Worm (Caenorhabditis elegans): ENCODE measurements around the gene C16D9.3.
A peak's percentile ranks its signal among the peaks of the same experiment; 100 is the strongest.

C16D9.3 gene

ce11 chrV:8203085-8203643 lies 36.7 kb downstream of the C16D9.3 start, which contains the start of gene cest-17 (continued):
- no peak for TF ChIP-seq nhr-25 (tag; optimal IDR thresholded peaks at IDR 0.05; ENCODE audit: borderline replicate concordance, insufficient read depth)
- no peak for TF ChIP-seq madf-5 (GFP tag; IDR thresholded peaks at IDR 0.05)
- no peak for TF ChIP-seq tra-1 (GFP tag; IDR thresholded peaks at IDR 0.05)
- no peak for TF ChIP-seq hif-1 (tag; optimal IDR thresholded peaks at IDR 0.05)
- no peak for TF ChIP-seq dmd-8 (GFP tag; IDR thresholded peaks at IDR 0.05)
- TF ChIP-seq mes-2 (tag; optimal IDR thresholded peaks at IDR 0.05; ENCODE audit: poor library complexity, severe bottlenecking): peak; percentile 11
- no peak for TF ChIP-seq nhr-42 (GFP tag; IDR thresholded peaks at IDR 0.05)
- no peak for TF ChIP-seq zfp-3 (GFP tag; conservative IDR thresholded peaks at IDR 0.05)
- peak in 1 of 2 experiments; percentile 57 for TF ChIP-seq unc-62 (GFP tag; optimal IDR thresholded peaks at IDR 0.05 in 1 of 2)
- TF ChIP-seq unc-62 (tag; optimal IDR thresholded peaks at IDR 0.05): no peak
- peak; percentile 37 for TF ChIP-seq nhr-6 (tag; optimal IDR thresholded peaks at IDR 0.05)
- no peak for TF ChIP-seq pha-4 (GFP tag; IDR thresholded peaks at IDR 0.05)
- TF ChIP-seq pha-4 (tag; optimal IDR thresholded peaks at IDR 0.05): no peak
- no peak for TF ChIP-seq lin-29 (GFP tag; IDR thresholded peaks at IDR 0.05)
- TF ChIP-seq nhr-28 (tag; optimal IDR thresholded peaks at IDR 0.05): peak; percentile 28
- no peak for TF ChIP-seq ztf-11 (tag; optimal IDR thresholded peaks at IDR 0.05)
- TF ChIP-seq lin-1 (GFP tag; IDR thresholded peaks at IDR 0.05): no peak
- TF ChIP-seq cey-2 (tag; optimal IDR thresholded peaks at IDR 0.05; ENCODE audit: borderline replicate concordance, insufficient read depth): no peak
- no peak for TF ChIP-seq Y48G9A.11 (GFP tag; IDR thresholded peaks at IDR 0.05)
- no peak for TF ChIP-seq mdt-29 (GFP tag; IDR thresholded peaks at IDR 0.05)
- no peak for TF ChIP-seq zag-1 (tag; optimal IDR thresholded peaks at IDR 0.05)
- peak; percentile 36 for TF ChIP-seq dve-1 (tag; optimal IDR thresholded peaks at IDR 0.05; ENCODE audit: insufficient read depth)
- no peak for TF ChIP-seq F44E2.7 (GFP tag; IDR thresholded peaks at IDR 0.05)
- no peak for TF ChIP-seq fos-1 (tag; optimal IDR thresholded peaks at IDR 0.05)
- TF ChIP-seq aly-2 (tag; optimal IDR thresholded peaks at IDR 0.05): no peak
- TF ChIP-seq zfp-2 (tag; optimal IDR thresholded peaks at IDR 0.05): no peak

ce11 chrV:8201229-8201858 lies 38.5 kb downstream of the C16D9.3 start, which contains the start of gene cri-2:
Gene cri-2 (plus strand): TSS chrV:8201808.
- no peak for TF ChIP-seq ceh-28 (tag; optimal IDR thresholded peaks at IDR 0.05)
- TF ChIP-seq zfp-2 (tag; optimal IDR thresholded peaks at IDR 0.05): no peak
- TF ChIP-seq lin-15B (tag; optimal IDR thresholded peaks at IDR 0.05): no peak
- no peak for TF ChIP-seq zip-2 (tag; optimal IDR thresholded peaks at IDR 0.05)
- no peak for TF ChIP-seq nhr-11 (tag; optimal IDR thresholded peaks at IDR 0.05)
- no peak for TF ChIP-seq mdl-1 (tag; optimal IDR thresholded peaks at IDR 0.05)
- TF ChIP-seq ama-1 (optimal IDR thresholded peaks at IDR 0.05): no peak
- TF ChIP-seq hlh-11 (tag; optimal IDR thresholded peaks at IDR 0.05): peak; percentile 19
- no peak for TF ChIP-seq F49E8.2 (tag; optimal IDR thresholded peaks at IDR 0.05; ENCODE audit: borderline replicate concordance)
- TF ChIP-seq aha-1 (tag): peak; percentile 46
- no peak for TF ChIP-seq mes-2 (tag; optimal IDR thresholded peaks at IDR 0.05; ENCODE audit: poor library complexity, severe bottlenecking)
- peak; percentile 46 for TF ChIP-seq dve-1 (tag; optimal IDR thresholded peaks at IDR 0.05; ENCODE audit: insufficient read depth)
- no peak for TF ChIP-seq lim-7 (GFP tag; IDR thresholded peaks at IDR 0.05)
- TF ChIP-seq daf-19 (GFP tag; conservative IDR thresholded peaks at IDR 0.05): no peak
- no peak for TF ChIP-seq spr-1 (tag; optimal IDR thresholded peaks at IDR 0.05)
- no peak for TF ChIP-seq mxl-3 (GFP tag; optimal IDR thresholded peaks at IDR 0.05)
- TF ChIP-seq lsy-2 (tag; optimal IDR thresholded peaks at IDR 0.05): no peak
- TF ChIP-seq tra-1 (GFP tag; IDR thresholded peaks at IDR 0.05): no peak
- no peak for TF ChIP-seq F10B5.3 (tag; optimal IDR thresholded peaks at IDR 0.05)
- TF ChIP-seq nhr-6 (tag; optimal IDR thresholded peaks at IDR 0.05): peak; percentile 13
- no peak for TF ChIP-seq R02D3.7 (tag; optimal IDR thresholded peaks at IDR 0.05)
- no peak for TF ChIP-seq lin-38 (GFP tag; IDR thresholded peaks at IDR 0.05)
- no peak for TF ChIP-seq ces-1 (GFP tag; optimal IDR thresholded peaks at IDR 0.05)
- TF ChIP-seq attf-4 (tag; optimal IDR thresholded peaks at IDR 0.05): no peak
- no peak for TF ChIP-seq ztf-11 (tag; optimal IDR thresholded peaks at IDR 0.05)
- TF ChIP-seq jun-1 (tag; optimal IDR thresholded peaks at IDR 0.05): no peak
- no peak for TF ChIP-seq ctbp-1 (GFP tag; IDR thresholded peaks at IDR 0.05)
- no peak for TF ChIP-seq tag-97 (GFP tag; IDR thresholded peaks at IDR 0.05)
- no peak for TF ChIP-seq ceh-82 (tag; optimal IDR thresholded peaks at IDR 0.05)
- no peak for TF ChIP-seq unc-39 (tag; optimal IDR thresholded peaks at IDR 0.05)

All from whole organism, L4 larva.